Worm (Caenorhabditis elegans) whole organism, late embryonic: Measurements from ENCODE around the gene Y105C5B.25.

Source experiments
- F13H6.1 ChIP-seq: sonication (generic microtip); optimal IDR thresholded peaks from 2 replicates; lab custom pipeline; 2016; ENCODE audit warnings: missing genetic modification characterization, missing compliant biosample characterization
- Y22D7AL.16 ChIP-seq: sonication (generic microtip); optimal IDR thresholded peaks from 2 replicates; lab custom pipeline; 2016; ENCODE audit warnings: missing genetic modification characterization, missing compliant biosample characterization
- ama-1 ChIP-seq: fragments of 150-350 bp; optimal IDR thresholded peaks from 2 replicates; lab custom pipeline; 2014
- ceh-18 ChIP-seq: sonication (generic microtip); optimal IDR thresholded peaks from 2 replicates; lab custom pipeline; 2016; ENCODE audit warnings: missing genetic modification characterization, missing compliant biosample characterization
- ceh-31 ChIP-seq: sonication (generic microtip); optimal IDR thresholded peaks from 2 replicates; lab custom pipeline; 2016; ENCODE audit warnings: missing genetic modification characterization, missing compliant biosample characterization
- dmd-4 ChIP-seq: sonication (generic microtip); optimal IDR thresholded peaks from 2 replicates; lab custom pipeline; 2016; ENCODE audit warnings: borderline replicate concordance, missing genetic modification characterization, missing compliant biosample characterization
- dve-1 ChIP-seq: sonication (generic microtip); optimal IDR thresholded peaks from 2 replicates; lab custom pipeline; 2017; ENCODE audit warnings: antibody characterized with exemption, mild to moderate bottlenecking, missing genetic modification characterization, missing compliant biosample characterization
- hlh-15 ChIP-seq: sonication (generic microtip); optimal IDR thresholded peaks from 2 replicates; lab custom pipeline; 2016; ENCODE audit warnings: missing genetic modification characterization, missing compliant biosample characterization
- pha-4 ChIP-seq: fragments of 150-350 bp; optimal IDR thresholded peaks from 2 replicates; lab custom pipeline; 2018; ENCODE audit warnings: missing biosample characterization, missing genetic modification reagents, missing genetic modification characterization
- pqm-1 ChIP-seq: sonication (generic microtip); optimal IDR thresholded peaks from 2 replicates; lab custom pipeline; 2016; ENCODE audit warnings: missing genetic modification characterization, missing compliant biosample characterization
- ref-2 ChIP-seq: sonication (generic microtip); optimal IDR thresholded peaks from 2 replicates; lab custom pipeline; 2016; ENCODE audit warnings: missing genetic modification characterization, missing compliant biosample characterization
- rnt-1 ChIP-seq: sonication (generic microtip); optimal IDR thresholded peaks from 2 replicates; lab custom pipeline; 2016; ENCODE audit warnings: missing genetic modification characterization, missing compliant biosample characterization
- sox-4 ChIP-seq: sonication (generic microtip); optimal IDR thresholded peaks from 2 replicates; lab custom pipeline; 2017; ENCODE audit warnings: mild to moderate bottlenecking, missing genetic modification characterization, inconsistent platforms, missing compliant biosample characterization
- tbx-2 ChIP-seq: sonication (generic microtip); optimal IDR thresholded peaks from 2 replicates; lab custom pipeline; 2016; ENCODE audit warnings: missing genetic modification characterization, missing compliant biosample characterization

- TF ChIP-seq pqm-1 (tag; lab: Kevin White, UChicago), result no peak
- no peak for TF ChIP-seq F13H6.1 (tag; lab: Kevin White, UChicago)
- no peak for TF ChIP-seq ceh-18 (tag; lab: Kevin White, UChicago)
- no peak for TF ChIP-seq dve-1
- TF ChIP-seq rnt-1, result no peak
- TF ChIP-seq hlh-15 (tag; lab: Kevin White, UChicago), result no peak
- no peak for TF ChIP-seq dmd-4
- no peak for TF ChIP-seq tbx-2 (tag; lab: Kevin White, UChicago)
- no peak for TF ChIP-seq ama-1
- no peak for TF ChIP-seq pha-4 (tag; lab: Kevin White, UChicago)
- TF ChIP-seq sox-4 (tag; lab: Kevin White, UChicago), result no peak
- TF ChIP-seq ref-2, result no peak
- TF ChIP-seq Y22D7AL.16, result no peak
- TF ChIP-seq ceh-31, result no peak
Observed at ce11 chrIV:16170606-16171033, 23.7 kb upstream of the Y105C5B.25 start, which contains the start of gene gln-3.
